Worm (Caenorhabditis elegans): ENCODE measurements around the gene polh-1.
A peak's percentile ranks its signal among the peaks of the same experiment; 100 is the strongest.

polh-1 gene

ce11 chrIII:1921136-1921680 lies 28.9 kb downstream of the polh-1 start (continued):
- TF ChIP-seq lin-15B (tag; optimal IDR thresholded peaks at IDR 0.05): no peak
- TF ChIP-seq ctbp-1 (GFP tag; IDR thresholded peaks at IDR 0.05): peak; percentile 88
- TF ChIP-seq saeg-2 (GFP tag; IDR thresholded peaks at IDR 0.05): peak; percentile 97
- no peak for TF ChIP-seq skn-1 (tag; optimal IDR thresholded peaks at IDR 0.05)
- peak; percentile 23 for TF ChIP-seq duxl-1 (tag; optimal IDR thresholded peaks at IDR 0.05; ENCODE audit: poor library complexity)
- TF ChIP-seq ceh-82 (tag; optimal IDR thresholded peaks at IDR 0.05): no peak
- TF ChIP-seq ZK546.5 (tag; optimal IDR thresholded peaks at IDR 0.05): no peak
- no peak for TF ChIP-seq daf-12 (tag; optimal IDR thresholded peaks at IDR 0.05)
- no peak for TF ChIP-seq lin-39 (tag; optimal IDR thresholded peaks at IDR 0.05)
- 0 out of 2 replicates have a peak, but pooled peaks have one; percentile 35 for TF ChIP-seq mxl-2 (GFP tag; conservative IDR thresholded peaks at IDR 0.05)
- TF ChIP-seq lim-7 (GFP tag; IDR thresholded peaks at IDR 0.05): no peak
- TF ChIP-seq ztf-7 (tag; optimal IDR thresholded peaks at IDR 0.05): peak; percentile 20
- TF ChIP-seq nhr-28 (tag; optimal IDR thresholded peaks at IDR 0.05): peak; percentile 88
- TF ChIP-seq nhr-77 (tag; optimal IDR thresholded peaks at IDR 0.05): peak; percentile 81
- peak; percentile 100 for TF ChIP-seq hlh-11 (tag; optimal IDR thresholded peaks at IDR 0.05)
- TF ChIP-seq T20F7.1 (GFP tag; optimal IDR thresholded peaks at IDR 0.05): peak; percentile 56
- TF ChIP-seq mes-2 (tag; optimal IDR thresholded peaks at IDR 0.05; ENCODE audit: poor library complexity, severe bottlenecking): peak; percentile 55
- peak; percentile 82 for TF ChIP-seq egl-43 (GFP tag; IDR thresholded peaks at IDR 0.05)
- TF ChIP-seq rbr-2 (tag; optimal IDR thresholded peaks at IDR 0.05): peak; percentile 96
- no peak for TF ChIP-seq ztf-11 (tag; optimal IDR thresholded peaks at IDR 0.05)
- peak; percentile 79 for TF ChIP-seq ceh-32 (tag; optimal IDR thresholded peaks at IDR 0.05; ENCODE audit: poor library complexity)
- TF ChIP-seq lir-3 (tag; optimal IDR thresholded peaks at IDR 0.05): no peak
- TF ChIP-seq snpc-4 (tag; optimal IDR thresholded peaks at IDR 0.05): peak; percentile 46

ce11 chrIII:1918311-1918932 lies 31.6 kb downstream of the polh-1 start:
- TF ChIP-seq aha-1 (tag) (peak; percentile 93), F26F4.8 (GFP tag; conservative IDR thresholded peaks at IDR 0.05) (no peak)

- TF ChIP-seq hlh-30 (tag; optimal IDR thresholded peaks at IDR 0.05; ENCODE audit: insufficient read depth) (peak; percentile 23), hmg-1.1 (GFP tag; IDR thresholded peaks at IDR 0.05) (0 out of 2 replicates have a peak, but pooled peaks have one; percentile 17), ces-1 (GFP tag; optimal IDR thresholded peaks at IDR 0.05) (no peak), lin-38 (GFP tag; IDR thresholded peaks at IDR 0.05) (peak; percentile 64), dve-1 (tag; optimal IDR thresholded peaks at IDR 0.05; ENCODE audit: insufficient read depth) (peak; percentile 46), lsy-2 (tag; optimal IDR thresholded peaks at IDR 0.05) (peak in 1 of 2 experiments; percentile 90), R02D3.7 (tag; optimal IDR thresholded peaks at IDR 0.05) (no peak), dpl-1 (GFP tag; optimal IDR thresholded peaks at IDR 0.05) (peak; percentile 73), rbr-2 (tag; optimal IDR thresholded peaks at IDR 0.05) (peak; percentile 11), Y48G9A.11 (GFP tag; IDR thresholded peaks at IDR 0.05) (peak; percentile 97), ceh-82 (tag; optimal IDR thresholded peaks at IDR 0.05) (no peak), nhr-6 (tag; optimal IDR thresholded peaks at IDR 0.05) (peak; percentile 18), mep-1 (tag; optimal IDR thresholded peaks at IDR 0.05) (peak; percentile 68), daf-16 (GFP tag; optimal IDR thresholded peaks at IDR 0.05) (no peak), daf-16 (tag; optimal IDR thresholded peaks at IDR 0.05) (peak; percentile 37), Y105C5A.15 (GFP tag; IDR thresholded peaks at IDR 0.05) (no peak), T20F7.1 (GFP tag; optimal IDR thresholded peaks at IDR 0.05) (peak; percentile 98), lin-39 (tag; optimal IDR thresholded peaks at IDR 0.05) (no peak), mes-2 (tag; optimal IDR thresholded peaks at IDR 0.05; ENCODE audit: poor library complexity, severe bottlenecking) (peak; percentile 75), pha-4 (GFP tag; IDR thresholded peaks at IDR 0.05) (no peak), pha-4 (tag; optimal IDR thresholded peaks at IDR 0.05) (peak; percentile 53)
These were observed 44.5 kb downstream of the polh-1 start, which contains the start of the genes B0524.6 and pqn-41 for ce11 chrIII:1905589-1905988. TSS of gene B0524.6 (minus strand) at chrIII:1905640. TSS of gene pqn-41 (plus strand) at chrIII:1905958.

All from whole organism, L4 larva.